Worm (Caenorhabditis elegans) whole organism, midembryonic: Measurements from ENCODE around the gene gpcp-2.

ENCODE experiments used
- T22C8.4 ChIP-seq: fragments of 200-800 bp; sonication (Bioruptor generic); IDR thresholded peaks from 2 replicates; pipeline ENCODE4 v1.3.6; 2022; ENCODE audit warnings: missing genetic modification characterization, missing compliant biosample characterization
- cog-1 ChIP-seq: sonication (generic microtip); optimal IDR thresholded peaks from 2 replicates; lab custom pipeline; 2016; ENCODE audit warnings: missing genetic modification characterization, missing compliant biosample characterization
- flt-1 ChIP-seq: fragments of 200-800 bp; sonication (Bioruptor generic); IDR thresholded peaks from 2 replicates; pipeline ENCODE4 v1.3.6; 2022; ENCODE audit warnings: missing genetic modification characterization, missing compliant biosample characterization
- klf-2 ChIP-seq: fragments of 200-800 bp; sonication (Bioruptor generic); conservative IDR thresholded peaks from 2 replicates; pipeline ENCODE4 v1.3.6; 2022; ENCODE audit warnings: missing genetic modification reagents, missing genetic modification characterization, missing compliant biosample characterization
- med-1 ChIP-seq: sonication (generic microtip); optimal IDR thresholded peaks from 2 replicates; lab custom pipeline; 2017; ENCODE audit warnings: missing genetic modification characterization, mild to moderate bottlenecking, missing compliant biosample characterization, antibody characterized with exemption, missing genetic modification reagents; ENCODE audit not compliant: insufficient read depth
- ref-1 ChIP-seq: fragments of 200-800 bp; sonication (Bioruptor generic); conservative IDR thresholded peaks from 2 replicates; pipeline ENCODE4 v1.3.6; 2022; ENCODE audit warnings: missing genetic modification reagents, missing genetic modification characterization, missing compliant biosample characterization
- tab-1 ChIP-seq: fragments of 200-800 bp; sonication (Bioruptor generic); IDR thresholded peaks from 2 replicates; pipeline ENCODE4 v1.3.6; 2022; ENCODE audit warnings: missing genetic modification characterization, missing compliant biosample characterization
- ztf-23 ChIP-seq: fragments of 200-800 bp; sonication (Bioruptor generic); IDR thresholded peaks from 2 replicates; pipeline ENCODE4 v1.3.6; 2022; ENCODE audit warnings: missing genetic modification reagents, missing genetic modification characterization, missing compliant biosample characterization
- ztf-29 ChIP-seq: fragments of 200-800 bp; sonication (Bioruptor generic); IDR thresholded peaks from 2 replicates; pipeline ENCODE4 v1.3.6; 2022; ENCODE audit warnings: missing genetic modification reagents, missing genetic modification characterization, missing compliant biosample characterization

The gpcp-2 gene

ce11 chrII:8042289-8042688, 30.9 kb downstream of the gpcp-2 start, which contains the start of gene T05H10.1:
Gene T05H10.1, plus strand, starts transcription at chrII:8042589.
- TF ChIP-seq tab-1 (GFP tag; lab: Robert Waterston, UW) (no peak), ref-1 (GFP tag; lab: Robert Waterston, UW) (no peak), med-1 (no peak), T22C8.4 (GFP tag; lab: Robert Waterston, UW) (no peak), cog-1 (no peak), klf-2 (GFP tag; lab: Robert Waterston, UW) (no peak)

- no peak for TF ChIP-seq T22C8.4 (GFP tag; lab: Robert Waterston, UW)
- no peak for TF ChIP-seq ztf-23 (GFP tag; lab: Robert Waterston, UW)
- TF ChIP-seq flt-1 (GFP tag; lab: Robert Waterston, UW) = no peak
- TF ChIP-seq tab-1 (GFP tag; lab: Robert Waterston, UW) = no peak
- no peak for TF ChIP-seq ztf-29 (GFP tag; lab: Robert Waterston, UW)
- TF ChIP-seq cog-1 = no peak
Observed at ce11 chrII:8041642-8042041, 31.5 kb downstream of the gpcp-2 start.

ce11 chrII:8039416-8039815, 33.8 kb downstream of the gpcp-2 start, which contains the start of the genes ubh-4 and algn-6:
Gene ubh-4, minus strand, starts transcription at chrII:8039597.
Gene algn-6, plus strand, starts transcription at chrII:8039802.
- TF ChIP-seq tab-1 (GFP tag; lab: Robert Waterston, UW) (no peak), T22C8.4 (GFP tag; lab: Robert Waterston, UW) (no peak), cog-1 (no peak), ztf-23 (GFP tag; lab: Robert Waterston, UW) (no peak), ref-1 (GFP tag; lab: Robert Waterston, UW) (no peak), klf-2 (GFP tag; lab: Robert Waterston, UW) (no peak), med-1 (no peak), ztf-29 (GFP tag; lab: Robert Waterston, UW) (no peak), flt-1 (GFP tag; lab: Robert Waterston, UW) (no peak)

- TF ChIP-seq ztf-29 (GFP tag; lab: Robert Waterston, UW) (no peak), cog-1 (no peak), ztf-23 (GFP tag; lab: Robert Waterston, UW) (no peak), flt-1 (GFP tag; lab: Robert Waterston, UW) (no peak), klf-2 (GFP tag; lab: Robert Waterston, UW) (no peak), ref-1 (GFP tag; lab: Robert Waterston, UW) (no peak), tab-1 (GFP tag; lab: Robert Waterston, UW) (no peak)
Observed at ce11 chrII:8037863-8038262, 35.3 kb downstream of the gpcp-2 start, which contains the start of gene C08B11.9. Gene C08B11.9, minus strand, starts transcription at chrII:8038169.

ce11 chrII:8037246-8037645, 35.9 kb downstream of the gpcp-2 start, which contains the start of gene arp-6:
Gene arp-6, minus strand, starts transcription at chrII:8037346.
- TF ChIP-seq cog-1 (no peak), T22C8.4 (GFP tag; lab: Robert Waterston, UW) (no peak), ztf-29 (GFP tag; lab: Robert Waterston, UW) (no peak), tab-1 (GFP tag; lab: Robert Waterston, UW) (no peak), ref-1 (GFP tag; lab: Robert Waterston, UW) (no peak), klf-2 (GFP tag; lab: Robert Waterston, UW) (no peak), med-1 (no peak), ztf-23 (GFP tag; lab: Robert Waterston, UW) (no peak), flt-1 (GFP tag; lab: Robert Waterston, UW) (no peak)

- TF ChIP-seq ref-1 (GFP tag; lab: Robert Waterston, UW) (no peak), flt-1 (GFP tag; lab: Robert Waterston, UW) (no peak), med-1 (no peak), klf-2 (GFP tag; lab: Robert Waterston, UW) (no peak), ztf-29 (GFP tag; lab: Robert Waterston, UW) (no peak), cog-1 (no peak), tab-1 (GFP tag; lab: Robert Waterston, UW) (no peak), ztf-23 (GFP tag; lab: Robert Waterston, UW) (no peak), T22C8.4 (GFP tag; lab: Robert Waterston, UW) (no peak)
Observed at ce11 chrII:8035667-8036066, 37.5 kb downstream of the gpcp-2 start, which contains the start of gene sap-49. Gene sap-49, minus strand, starts transcription at chrII:8035767.

ce11 chrII:8034617-8035016, 38.6 kb downstream of the gpcp-2 start:
- no peak for TF ChIP-seq flt-1 (GFP tag; lab: Robert Waterston, UW)
- no peak for TF ChIP-seq klf-2 (GFP tag; lab: Robert Waterston, UW)
- TF ChIP-seq med-1 = no peak
- no peak for TF ChIP-seq ztf-29 (GFP tag; lab: Robert Waterston, UW)
- no peak for TF ChIP-seq ztf-23 (GFP tag; lab: Robert Waterston, UW)
- TF ChIP-seq T22C8.4 (GFP tag; lab: Robert Waterston, UW) = no peak
- no peak for TF ChIP-seq ref-1 (GFP tag; lab: Robert Waterston, UW)
- no peak for TF ChIP-seq tab-1 (GFP tag; lab: Robert Waterston, UW)

ce11 chrII:8034008-8034407, 39.2 kb downstream of the gpcp-2 start:
- TF ChIP-seq cog-1 = no peak
- TF ChIP-seq ref-1 (GFP tag; lab: Robert Waterston, UW) = no peak
- no peak for TF ChIP-seq med-1
- no peak for TF ChIP-seq klf-2 (GFP tag; lab: Robert Waterston, UW)
- no peak for TF ChIP-seq tab-1 (GFP tag; lab: Robert Waterston, UW)
- no peak for TF ChIP-seq T22C8.4 (GFP tag; lab: Robert Waterston, UW)
- no peak for TF ChIP-seq ztf-23 (GFP tag; lab: Robert Waterston, UW)
- TF ChIP-seq flt-1 (GFP tag; lab: Robert Waterston, UW) = no peak
- TF ChIP-seq ztf-29 (GFP tag; lab: Robert Waterston, UW) = no peak

ce11 chrII:8032657-8033056, 40.5 kb downstream of the gpcp-2 start, which contains the start of gene nrf-6:
Gene nrf-6, minus strand, starts transcription at chrII:8032708.
- no peak for TF ChIP-seq ztf-29 (GFP tag; lab: Robert Waterston, UW)
- no peak for TF ChIP-seq cog-1
- TF ChIP-seq T22C8.4 (GFP tag; lab: Robert Waterston, UW) = no peak
- no peak for TF ChIP-seq med-1
- no peak for TF ChIP-seq flt-1 (GFP tag; lab: Robert Waterston, UW)
- TF ChIP-seq ztf-23 (GFP tag; lab: Robert Waterston, UW) = no peak
- no peak for TF ChIP-seq ref-1 (GFP tag; lab: Robert Waterston, UW)
- TF ChIP-seq tab-1 (GFP tag; lab: Robert Waterston, UW) = no peak
- no peak for TF ChIP-seq klf-2 (GFP tag; lab: Robert Waterston, UW)
